Fruit fly (Drosophila melanogaster): Measurements from ENCODE around the gene nkd.
A peak's percentile ranks its signal among the peaks of the same experiment; 100 is the strongest.

nkd gene

DNA sequence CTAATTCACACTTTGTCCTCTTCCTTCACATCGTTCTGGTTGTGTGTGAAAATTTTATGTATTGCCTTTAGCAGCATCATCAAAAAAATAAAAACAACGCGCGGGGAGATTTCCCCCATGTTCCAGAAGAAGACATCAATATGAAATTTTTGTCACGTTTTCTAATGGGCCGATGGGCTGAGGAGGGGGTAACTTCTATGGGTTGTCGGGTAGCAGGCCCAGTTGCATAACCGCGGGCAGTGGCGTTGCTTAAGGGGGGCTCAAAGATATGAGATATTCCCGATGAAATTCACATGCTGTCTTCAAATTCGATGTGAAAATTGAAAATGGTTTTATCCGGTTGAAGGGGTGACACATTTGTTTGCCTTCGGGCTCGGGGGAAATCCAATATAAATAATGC lies 26.8 kb downstream of the nkd start (continued):
- TF ChIP-seq ci (GFP tag; IDR thresholded peaks at IDR 0.05), result 0 out of 3 replicates have a peak, but pooled peaks have one; percentile 17
- no peak for TF ChIP-seq CG17361 (GFP tag; IDR thresholded peaks at IDR 0.05)
- TF ChIP-seq zfh1 (GFP tag; IDR thresholded peaks at IDR 0.05), result 0 out of 3 replicates have a peak, but pooled peaks have one; percentile 12
- TF ChIP-seq CG15011 (GFP tag; optimal IDR thresholded peaks at IDR 0.05), result no peak
- no peak for TF ChIP-seq btn (GFP tag; optimal IDR thresholded peaks at IDR 0.05)
- no peak for TF ChIP-seq CG8924 (tag; optimal IDR thresholded peaks at IDR 0.05)
- no peak for TF ChIP-seq CG7745 (tag; optimal IDR thresholded peaks at IDR 0.05)
- no peak for TF ChIP-seq CG3163 (GFP tag; optimal IDR thresholded peaks at IDR 0.05)
- no peak for TF ChIP-seq CG11504 (tag; optimal IDR thresholded peaks at IDR 0.05)
- TF ChIP-seq peb (GFP tag; IDR thresholded peaks at IDR 0.05), result no peak
- TF ChIP-seq Dp (GFP tag; optimal IDR thresholded peaks at IDR 0.05), result no peak
- TF ChIP-seq hkb (optimal IDR thresholded peaks at IDR 0.05), result no peak
- TF ChIP-seq hkb (GFP tag; IDR thresholded peaks at IDR 0.05), result no peak
- TF ChIP-seq BtbVII (GFP tag; optimal IDR thresholded peaks at IDR 0.05), result no peak
- no peak for TF ChIP-seq CG7928 (GFP tag; optimal IDR thresholded peaks at IDR 0.05)
- no peak for TF ChIP-seq Myb (GFP tag; optimal IDR thresholded peaks at IDR 0.05)
- TF ChIP-seq ttk (GFP tag; IDR thresholded peaks at IDR 0.05), result no peak
- TF ChIP-seq sens (GFP tag), result no peak
- TF ChIP-seq Rfx (GFP tag; IDR thresholded peaks at IDR 0.05), result peak; percentile 46; the same call in 1 of the 2 replicates
- TF ChIP-seq Hand (GFP tag; optimal IDR thresholded peaks at IDR 0.05), result no peak
- no peak for TF ChIP-seq Meics (GFP tag; optimal IDR thresholded peaks at IDR 0.05)
- no peak for TF ChIP-seq HLH4C (GFP tag; IDR thresholded peaks at IDR 0.05; ENCODE audit: partially characterized antibody)
- no peak for TF ChIP-seq ind (GFP tag; optimal IDR thresholded peaks at IDR 0.05)
- no peak for TF ChIP-seq Sox102F (GFP tag; optimal IDR thresholded peaks at IDR 0.05)
- TF ChIP-seq al (GFP tag; IDR thresholded peaks at IDR 0.05), result 0 out of 2 replicates have a peak, but pooled peaks have one; percentile 16
- no peak for TF ChIP-seq Doc3 (GFP tag; IDR thresholded peaks at IDR 0.05; ENCODE audit: partially characterized antibody)
- no peak for TF ChIP-seq CG7271 (tag; optimal IDR thresholded peaks at IDR 0.05)
- TF ChIP-seq ham (GFP tag; IDR thresholded peaks at IDR 0.05), result no peak
- no peak for TF ChIP-seq Usf (GFP tag; optimal IDR thresholded peaks at IDR 0.05)
- TF ChIP-seq Jarid2 (GFP tag; optimal IDR thresholded peaks at IDR 0.05), result no peak
- TF ChIP-seq CG14965 (GFP tag; optimal IDR thresholded peaks at IDR 0.05; ENCODE audit: borderline replicate concordance), result no peak
- TF ChIP-seq Dad (GFP tag; optimal IDR thresholded peaks at IDR 0.05), result no peak
- TF ChIP-seq lola (GFP tag; optimal IDR thresholded peaks at IDR 0.05), result no peak
- no peak for TF ChIP-seq D19A (tag; optimal IDR thresholded peaks at IDR 0.05)
- TF ChIP-seq GATAe (GFP tag; conservative IDR thresholded peaks at IDR 0.05), result no peak
- TF ChIP-seq tx (GFP tag; optimal IDR thresholded peaks at IDR 0.05), result no peak
- no peak for TF ChIP-seq Dll (GFP tag; IDR thresholded peaks at IDR 0.05; ENCODE audit: partially characterized antibody)
- TF ChIP-seq CG18619 (GFP tag; optimal IDR thresholded peaks at IDR 0.05), result no peak
- no peak for TF ChIP-seq CHES-1-like (GFP tag; optimal IDR thresholded peaks at IDR 0.05)
- TF ChIP-seq CG7786 (GFP tag; optimal IDR thresholded peaks at IDR 0.05), result no peak
- TF ChIP-seq C15 (GFP tag; IDR thresholded peaks at IDR 0.05), result 0 out of 3 replicates have a peak, but pooled peaks have one; percentile 21
- no peak for TF ChIP-seq chn (GFP tag; optimal IDR thresholded peaks at IDR 0.05)
- TF ChIP-seq CG30431 (GFP tag; optimal IDR thresholded peaks at IDR 0.05), result no peak
- TF ChIP-seq CG14710 (tag; optimal IDR thresholded peaks at IDR 0.05), result no peak
- TF ChIP-seq HLH54F (GFP tag; optimal IDR thresholded peaks at IDR 0.05), result no peak
- no peak for TF ChIP-seq CG17612 (GFP tag; IDR thresholded peaks at IDR 0.05)
- TF ChIP-seq twi (tag; optimal IDR thresholded peaks at IDR 0.05), result no peak
- TF ChIP-seq Asciz (GFP tag; optimal IDR thresholded peaks at IDR 0.05), result no peak
- no peak for TF ChIP-seq pho (GFP tag; optimal IDR thresholded peaks at IDR 0.05)
- no peak for TF ChIP-seq vnd (GFP tag; IDR thresholded peaks at IDR 0.05; ENCODE audit: partially characterized antibody)
- no peak for TF ChIP-seq CG12236 (GFP tag; optimal IDR thresholded peaks at IDR 0.05)
- TF ChIP-seq ftz-f1 (GFP tag; optimal IDR thresholded peaks at IDR 0.05), result no peak
